Fruit fly (Drosophila melanogaster) whole organism, wandering third instar larva: ENCODE results near the gene CG44044.

Source experiments
- Abd-B ChIP-seq: fragments of >200 bp; optimal IDR thresholded peaks from 2 replicates; lab custom pipeline; 2017; ENCODE audit warnings: missing biosample characterization, missing genetic modification characterization
- CG32264 ChIP-seq: fragments of 200-800 bp; sonication (Bioruptor generic); optimal IDR thresholded peaks from 2 replicates; lab custom pipeline; 2016; ENCODE audit warnings: missing biosample characterization, missing genetic modification characterization
- CG9705 ChIP-seq: fragments of 200-800 bp; sonication (Bioruptor generic); optimal IDR thresholded peaks from 2 replicates; lab custom pipeline; 2018; ENCODE audit warnings: missing biosample characterization, mild to moderate bottlenecking, missing genetic modification characterization
- CrebA ChIP-seq: fragments of 200-800 bp; sonication (Bioruptor generic); optimal IDR thresholded peaks from 2 replicates; lab custom pipeline; 2016; ENCODE audit warnings: missing biosample characterization, mild to moderate bottlenecking, missing genetic modification characterization, borderline replicate concordance
- Dfd ChIP-seq: fragments of >200 bp; optimal IDR thresholded peaks from 2 replicates; lab custom pipeline; 2017; ENCODE audit warnings: missing biosample characterization, missing genetic modification characterization
- Dif ChIP-seq: fragments of 200-275, 200-300 bp; sonication (Bioruptor generic); optimal IDR thresholded peaks from 2 replicates; lab custom pipeline; 2018; ENCODE audit warnings: missing biosample characterization, missing genetic modification characterization; ENCODE audit not compliant: partially characterized antibody
- GATAd ChIP-seq: sonication (Bioruptor generic); optimal IDR thresholded peaks from 2 replicates; lab custom pipeline; 2016; ENCODE audit warnings: missing biosample characterization, missing genetic modification characterization
- HLH106 ChIP-seq: fragments of 200-800 bp; optimal IDR thresholded peaks from 3 replicates; lab custom pipeline; 2019; ENCODE audit warnings: missing biosample characterization, mild to moderate bottlenecking, missing genetic modification characterization, moderate library complexity
- Hnf4 ChIP-seq: fragments of 200-800 bp; sonication (Bioruptor generic); optimal IDR thresholded peaks from 2 replicates; lab custom pipeline; 2016; ENCODE audit warnings: missing biosample characterization, mild to moderate bottlenecking, missing genetic modification characterization
- Hr78 ChIP-seq: fragments of >200 bp; optimal IDR thresholded peaks from 2 replicates; lab custom pipeline; 2017; ENCODE audit warnings: missing biosample characterization, missing genetic modification characterization
- Hr83 ChIP-seq: fragments of 200-300 bp; sonication (Bioruptor generic); optimal IDR thresholded peaks from 2 replicates; lab custom pipeline; 2016; ENCODE audit warnings: missing biosample characterization, mild to moderate bottlenecking, missing genetic modification characterization, moderate library complexity; ENCODE audit not compliant: poor library complexity, severe bottlenecking
- Jra ChIP-seq: sonication (Bioruptor generic); optimal IDR thresholded peaks from 2 replicates; lab custom pipeline; 2016; ENCODE audit warnings: missing biosample characterization, missing genetic modification characterization
- Mio ChIP-seq: sonication (Bioruptor generic); optimal IDR thresholded peaks from 2 replicates; lab custom pipeline; 2016; ENCODE audit warnings: missing biosample characterization, missing genetic modification characterization
- Myc ChIP-seq: fragments of >200 bp; optimal IDR thresholded peaks from 2 replicates; lab custom pipeline; 2017
- N ChIP-seq: fragments of >200 bp; optimal IDR thresholded peaks from 2 replicates; lab custom pipeline; 2018; ENCODE audit warnings: missing biosample characterization, missing external identifiers, missing genetic modification characterization
- OdsH ChIP-seq: fragments of 200-800 bp; sonication (Bioruptor generic); optimal IDR thresholded peaks from 2 replicates; lab custom pipeline; 2016; ENCODE audit warnings: missing biosample characterization, mild to moderate bottlenecking, missing genetic modification characterization
- Rel ChIP-seq, 2 experiments: fragments of 200-800 bp; sonication (Bioruptor generic) in 1 of 2; optimal IDR thresholded peaks; 2 replicates in 1 of 2; 3 replicates in 1 of 2; lab custom pipeline; 2016 to 2019; ENCODE audit warnings: mild to moderate bottlenecking in 2 of 2, missing biosample characterization in 2 of 2, missing genetic modification characterization in 2 of 2, moderate library complexity in 1 of 2
- Vsx2 ChIP-seq: fragments of 200-300, 225-300 bp; sonication (Bioruptor generic); optimal IDR thresholded peaks from 2 replicates; lab custom pipeline; 2018; ENCODE audit warnings: missing biosample characterization, missing genetic modification characterization; ENCODE audit not compliant: partially characterized antibody
- br ChIP-seq: fragments of 200-800 bp; sonication (Bioruptor generic); optimal IDR thresholded peaks from 2 replicates; lab custom pipeline; 2016; ENCODE audit warnings: missing biosample characterization, missing genetic modification characterization
- brk ChIP-seq: fragments of 200-800 bp; sonication (Bioruptor generic); optimal IDR thresholded peaks from 2 replicates; lab custom pipeline; 2016; ENCODE audit warnings: missing biosample characterization, mild to moderate bottlenecking, missing genetic modification characterization
- dl ChIP-seq, 2 experiments: fragments of 175-275, 200-275 bp in 1 of 2; fragments of 200-275 bp in 1 of 2; sonication (Bioruptor generic); optimal IDR thresholded peaks; lab custom pipeline; 2018; ENCODE audit warnings: mild to moderate bottlenecking in 2 of 2, missing biosample characterization in 2 of 2, missing genetic modification characterization in 2 of 2, moderate library complexity in 2 of 2; ENCODE audit not compliant: partially characterized antibody in 2 of 2, insufficient read depth in 1 of 2
- dmrt93B ChIP-seq: fragments of 200-800 bp; sonication (Bioruptor generic); optimal IDR thresholded peaks from 2 replicates; lab custom pipeline; 2018; ENCODE audit warnings: missing biosample characterization, mild to moderate bottlenecking, missing genetic modification characterization
- dsf ChIP-seq: sonication (Bioruptor generic); optimal IDR thresholded peaks from 2 replicates; lab custom pipeline; 2016; ENCODE audit warnings: missing biosample characterization, missing genetic modification characterization, borderline replicate concordance
- ey ChIP-seq: fragments of 200-800 bp; sonication (Bioruptor generic); optimal IDR thresholded peaks from 2 replicates; lab custom pipeline; 2016; ENCODE audit warnings: missing biosample characterization, missing genetic modification characterization
- foxo ChIP-seq, 2 experiments: fragments of 200-800 bp; sonication (Bioruptor generic); optimal IDR thresholded peaks; 2 replicates in 1 of 2; 3 replicates in 1 of 2; lab custom pipeline; 2016 to 2017; ENCODE audit warnings: missing biosample characterization in 2 of 2, missing genetic modification characterization in 2 of 2
- fru ChIP-seq: fragments of 200-800 bp; sonication (Bioruptor generic); optimal IDR thresholded peaks from 3 replicates; lab custom pipeline; 2016; ENCODE audit warnings: missing biosample characterization, mild to moderate bottlenecking, missing genetic modification characterization
- h ChIP-seq: fragments of 200-800 bp; sonication (Bioruptor generic); optimal IDR thresholded peaks from 3 replicates; lab custom pipeline; 2016; ENCODE audit warnings: missing biosample characterization, mild to moderate bottlenecking, missing genetic modification characterization
- jim ChIP-seq: fragments of 175-275, 200-325 bp; sonication (Bioruptor generic); optimal IDR thresholded peaks from 2 replicates; lab custom pipeline; 2016; ENCODE audit warnings: missing biosample characterization, mild to moderate bottlenecking, missing genetic modification characterization
- lola ChIP-seq: fragments of >200 bp; optimal IDR thresholded peaks from 2 replicates; lab custom pipeline; 2017; ENCODE audit warnings: missing biosample characterization, missing genetic modification characterization
- pan ChIP-seq: fragments of >200 bp; optimal IDR thresholded peaks from 2 replicates; lab custom pipeline; 2017
- psq ChIP-seq: fragments of 200-800 bp; sonication (Bioruptor generic); optimal IDR thresholded peaks from 3 replicates; lab custom pipeline; 2017; ENCODE audit warnings: missing biosample characterization, mild to moderate bottlenecking, missing genetic modification characterization, moderate library complexity
- rgr ChIP-seq: fragments of 200-800 bp; sonication (Bioruptor generic); optimal IDR thresholded peaks from 3 replicates; lab custom pipeline; 2016; ENCODE audit warnings: missing biosample characterization, mild to moderate bottlenecking, missing genetic modification characterization
- sage ChIP-seq: fragments of 200-800 bp; sonication (Bioruptor generic); optimal IDR thresholded peaks from 2 replicates; lab custom pipeline; 2016; ENCODE audit warnings: missing biosample characterization, mild to moderate bottlenecking, missing genetic modification characterization
- sv ChIP-seq: fragments of 200-800 bp; sonication (Bioruptor generic); optimal IDR thresholded peaks from 3 replicates; lab custom pipeline; 2016; ENCODE audit warnings: missing biosample characterization, missing genetic modification characterization
- tai ChIP-seq: sonication (Bioruptor generic); optimal IDR thresholded peaks from 2 replicates; lab custom pipeline; 2016; ENCODE audit warnings: missing biosample characterization, missing genetic modification characterization
- usp ChIP-seq: fragments of >200 bp; optimal IDR thresholded peaks from 2 replicates; lab custom pipeline; 2017; ENCODE audit warnings: missing biosample characterization, missing genetic modification characterization
- woc ChIP-seq: sonication (Bioruptor generic); optimal IDR thresholded peaks from 2 replicates; lab custom pipeline; 2016; ENCODE audit warnings: missing biosample characterization, mild to moderate bottlenecking, missing genetic modification characterization

The CG44044 gene

DNA sequence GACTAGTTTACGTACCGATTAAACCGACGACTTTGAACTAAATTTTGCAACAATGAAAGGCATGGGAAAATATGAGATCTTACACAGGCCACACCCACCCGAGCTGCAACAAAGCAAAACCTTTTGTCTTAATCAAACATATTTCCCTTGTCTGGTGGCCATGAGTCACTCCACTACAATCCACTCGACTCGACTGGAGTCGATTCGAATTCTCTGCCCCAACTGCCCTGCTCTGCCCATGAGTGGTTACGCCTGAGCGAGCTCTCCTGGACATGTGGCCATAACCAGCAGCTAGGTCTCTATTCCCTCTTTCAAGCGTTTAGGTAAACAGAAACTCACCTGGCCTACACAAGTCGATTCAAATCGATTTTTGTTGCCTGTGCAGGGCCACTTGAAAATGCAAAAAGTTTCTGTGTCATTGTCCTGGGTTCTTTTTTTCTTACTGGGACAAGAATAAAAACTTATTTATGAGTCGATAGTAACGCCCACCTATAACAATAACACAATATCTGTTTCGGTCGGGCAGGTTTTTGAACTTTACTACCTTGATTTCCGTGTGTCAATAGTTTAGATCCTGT, 32.8 kb upstream of the CG44044 start:
- no peak for TF ChIP-seq foxo (GFP tag; optimal IDR thresholded peaks at IDR 0.05; lab: Kevin White, UChicago)
- TF ChIP-seq Dfd (GFP tag; lab: Kevin White, UChicago): no peak
- TF ChIP-seq jim (GFP tag; lab: Kevin White, UChicago): no peak
- TF ChIP-seq CG9705: no peak
- no peak for TF ChIP-seq CG32264 (GFP tag; lab: Kevin White, UChicago)
- TF ChIP-seq fru (GFP tag; lab: Kevin White, UChicago): no peak
- no peak for TF ChIP-seq woc (GFP tag; lab: Kevin White, UChicago)
- TF ChIP-seq Abd-B: no peak
- TF ChIP-seq sage (GFP tag; lab: Kevin White, UChicago): no peak
- no peak for TF ChIP-seq usp (GFP tag; lab: Kevin White, UChicago)
- no peak for TF ChIP-seq HLH106 (tag; lab: Kevin White, UChicago)
- no peak for TF ChIP-seq Jra
- TF ChIP-seq dmrt93B: no peak
- no peak for TF ChIP-seq Myc (lab: Kevin White, UChicago)
- TF ChIP-seq pan (lab: Kevin White, UChicago): no peak
- TF ChIP-seq, all 38 proteins: peak for 0

DNA sequence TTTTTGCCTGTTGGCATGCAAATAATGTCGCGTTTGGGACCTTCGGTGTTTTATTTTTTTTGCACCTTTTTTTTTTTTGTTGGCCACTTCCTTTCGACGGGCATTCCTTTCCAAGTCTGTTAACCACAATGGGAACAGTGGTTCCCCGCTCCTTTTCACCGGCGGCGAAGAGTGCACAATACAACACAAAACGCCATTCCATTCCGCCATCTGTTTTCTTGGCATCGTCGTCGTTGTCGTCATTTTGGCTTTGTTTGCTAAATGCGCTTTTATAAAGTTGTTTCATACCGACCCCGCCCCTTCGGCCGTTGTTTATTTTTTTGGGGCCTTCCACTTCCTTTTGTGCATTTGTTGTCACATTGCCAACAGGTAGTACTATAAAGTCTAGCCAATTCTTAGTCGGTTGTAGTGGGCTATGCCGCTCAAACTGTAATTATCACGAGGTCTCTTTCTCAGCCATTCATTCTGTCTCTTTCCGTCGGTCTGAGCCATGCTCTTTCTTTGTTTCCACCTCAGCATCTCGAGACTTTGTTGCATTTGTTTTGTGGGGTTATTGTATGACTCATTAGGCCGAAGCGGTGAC, 31.3 kb upstream of the CG44044 start:
- TF ChIP-seq CG32264 (GFP tag; lab: Kevin White, UChicago) (no peak), GATAd (GFP tag; lab: Kevin White, UChicago) (no peak), Jra (peak; percentile 24), CrebA (GFP tag; lab: Kevin White, UChicago) (no peak), sv (GFP tag; lab: Kevin White, UChicago) (no peak), Rel (GFP tag; optimal IDR thresholded peaks at IDR 0.05; lab: Kevin White, UChicago) (no peak), Rel (tag; optimal IDR thresholded peaks at IDR 0.05; lab: Kevin White, UChicago) (peak; percentile 77), psq (GFP tag; lab: Kevin White, UChicago) (peak; percentile 74)

DNA sequence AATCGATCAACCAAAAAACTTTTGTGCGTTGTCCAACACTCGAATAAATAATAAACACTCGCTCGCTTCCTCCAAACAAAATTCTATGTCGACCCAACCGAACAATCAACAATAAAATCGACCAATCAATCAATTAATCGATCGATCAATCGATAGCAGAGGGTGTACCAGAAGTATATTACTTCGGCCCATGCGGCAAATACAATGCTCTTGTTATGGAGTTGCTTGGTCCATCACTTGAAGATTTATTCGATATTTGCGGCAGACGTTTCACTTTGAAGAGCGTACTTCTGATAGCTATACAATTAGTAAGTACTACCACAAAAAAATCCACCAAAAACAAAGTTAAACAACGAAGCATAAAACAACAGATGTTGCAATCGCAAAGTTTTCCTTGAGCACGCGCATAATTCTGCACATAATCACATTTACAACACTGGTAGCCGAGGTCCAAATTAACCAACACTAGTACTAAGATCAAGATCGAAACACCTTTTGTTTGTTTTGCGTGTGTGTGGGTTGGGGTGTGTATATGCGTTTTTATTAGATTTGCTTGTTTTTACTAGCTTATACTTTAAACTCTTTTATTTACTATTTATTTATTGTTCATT, 26.0 kb upstream of the CG44044 start:
- no peak for TF ChIP-seq Jra
- TF ChIP-seq dl (GFP tag; optimal IDR thresholded peaks at IDR 0.05; lab: Kevin White, UChicago; ENCODE audit: insufficient read depth in 1 of 2, partially characterized antibody in 2 of 2): no peak

DNA sequence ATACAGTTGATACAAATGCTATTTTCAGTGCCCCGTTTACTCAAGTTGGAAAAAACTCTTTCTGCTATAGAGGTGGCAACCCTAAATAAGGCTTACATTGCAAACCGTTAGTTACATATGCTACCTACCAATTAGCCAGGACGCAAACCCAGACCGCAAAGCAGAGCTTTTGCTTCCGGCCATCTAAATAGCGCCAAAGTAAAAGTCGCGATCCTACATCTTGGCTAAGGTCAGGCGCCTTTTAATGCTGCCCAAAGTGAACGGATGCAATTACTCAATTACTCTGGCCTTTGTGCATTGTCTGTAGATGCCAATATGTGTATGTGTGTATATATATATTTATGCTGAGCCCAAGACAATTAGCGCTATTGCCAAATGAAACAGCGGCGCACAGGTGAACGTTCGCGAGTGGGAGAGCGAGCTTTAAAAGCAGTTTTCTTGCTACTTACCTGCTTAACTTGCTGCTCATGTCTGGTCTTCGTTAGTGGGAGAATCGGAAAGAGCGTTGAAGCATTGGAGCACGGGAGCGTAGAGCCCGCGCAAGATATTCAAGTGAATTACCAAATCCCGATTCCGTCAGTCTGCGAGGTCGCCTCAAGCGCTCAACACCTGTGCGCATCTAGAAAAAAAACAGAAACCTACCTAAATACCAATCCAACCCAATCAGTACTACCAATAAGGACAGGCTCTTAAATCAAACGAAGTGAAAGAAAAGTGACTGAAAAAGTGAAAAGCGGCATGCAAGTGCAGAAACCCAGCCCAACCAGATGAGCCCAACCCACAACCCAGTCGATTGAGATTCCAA, 16.3 kb upstream of the CG44044 start, which contains the start of gene Zip89B:
TSS of gene Zip89B (plus strand) at position 574 of the 805 bp plus-strand sequence.
- TF ChIP-seq Dfd (GFP tag; lab: Kevin White, UChicago) (no peak), N (GFP tag; lab: Kevin White, UChicago) (no peak), HLH106 (tag; lab: Kevin White, UChicago) (no peak), ey (GFP tag; lab: Kevin White, UChicago) (no peak), br (GFP tag; lab: Kevin White, UChicago) (no peak), Hr78 (GFP tag; lab: Kevin White, UChicago) (no peak), sv (GFP tag; lab: Kevin White, UChicago) (no peak), dl (GFP tag; optimal IDR thresholded peaks at IDR 0.05; lab: Kevin White, UChicago; ENCODE audit: insufficient read depth in 1 of 2, partially characterized antibody in 2 of 2) (peak; percentile 71 to 86), CG32264 (GFP tag; lab: Kevin White, UChicago) (no peak), Hr83 (GFP tag; lab: Kevin White, UChicago) (no peak), Rel (GFP tag; optimal IDR thresholded peaks at IDR 0.05; lab: Kevin White, UChicago) (no peak), Rel (tag; optimal IDR thresholded peaks at IDR 0.05; lab: Kevin White, UChicago) (peak; percentile 40), psq (GFP tag; lab: Kevin White, UChicago) (peak; percentile 8), brk (no peak), dsf (GFP tag; lab: Kevin White, UChicago) (no peak), Hnf4 (GFP tag; lab: Kevin White, UChicago) (no peak), fru (GFP tag; lab: Kevin White, UChicago) (no peak), tai (GFP tag; lab: Kevin White, UChicago) (no peak), CrebA (GFP tag; lab: Kevin White, UChicago) (no peak), sage (GFP tag; lab: Kevin White, UChicago) (peak; percentile 25), h (GFP tag; lab: Kevin White, UChicago) (no peak), rgr (GFP tag; lab: Kevin White, UChicago) (no peak), woc (GFP tag; lab: Kevin White, UChicago) (no peak), Mio (GFP tag; lab: Kevin White, UChicago) (no peak), usp (GFP tag; lab: Kevin White, UChicago) (no peak), Abd-B (no peak), Jra (no peak), OdsH (GFP tag; lab: Kevin White, UChicago) (peak; percentile 18), foxo (GFP tag; optimal IDR thresholded peaks at IDR 0.05; lab: Kevin White, UChicago) (no peak), dmrt93B (no peak), Dif (peak; percentile 89), CG9705 (no peak), Myc (lab: Kevin White, UChicago) (no peak), lola (GFP tag; lab: Kevin White, UChicago) (no peak), Vsx2 (GFP tag; lab: Kevin White, UChicago) (no peak), GATAd (GFP tag; lab: Kevin White, UChicago) (no peak)
